Fruit fly (Drosophila melanogaster) Kc167 (cell line): Measurements from ENCODE around the gene Hs3st-B.

Experiments used
- Myc ChIP-seq: fragments of >200 bp; optimal IDR thresholded peaks from 2 replicates; lab custom pipeline; 2017; ENCODE audit warnings: missing external identifiers
- psq ChIP-seq: fragments of >200 bp; optimal IDR thresholded peaks from 2 replicates; lab custom pipeline; 2017; ENCODE audit warnings: missing external identifiers
- ttk ChIP-seq: sonication (Bioruptor generic); optimal IDR thresholded peaks from 2 replicates; lab custom pipeline; 2017; ENCODE audit warnings: missing external identifiers

- TF ChIP-seq ttk (lab: Kevin White, UChicago) (no peak), psq (lab: Kevin White, UChicago) (no peak), Myc (no peak)
These were observed 8.1 kb upstream of the Hs3st-B start for dm6 chrX:19240230-19240839.
